Fruit fly (Drosophila melanogaster) whole organism, pupa: ENCODE data around the gene Rbp1-like.

Experiments used
- CG10348 ChIP-seq: fragments of 200-800 bp; sonication (Bioruptor generic); IDR thresholded peaks from 2 replicates; pipeline ENCODE4 v1.3.6; 2022; ENCODE audit warnings: missing biosample characterization, missing genetic modification characterization
- CG12605 ChIP-seq: fragments of 200-800 bp; sonication (Bioruptor generic); IDR thresholded peaks from 2 replicates; pipeline ENCODE4 v1.3.6; 2022; ENCODE audit warnings: missing biosample characterization, missing genetic modification characterization
- CG13204 ChIP-seq: fragments of 200-800 bp; sonication (Bioruptor generic); optimal IDR thresholded peaks from 2 replicates; lab custom pipeline; 2018; ENCODE audit warnings: missing biosample characterization, mild to moderate bottlenecking, missing genetic modification characterization, moderate library complexity
- CG14655 ChIP-seq: fragments of 200-800 bp; sonication (Bioruptor generic); optimal IDR thresholded peaks from 3 replicates; lab custom pipeline; 2017; ENCODE audit warnings: mild to moderate bottlenecking, missing biosample characterization, missing genetic modification reagents, missing genetic modification characterization
- CG15710 ChIP-seq: fragments of 200-800 bp; sonication (Bioruptor generic); optimal IDR thresholded peaks from 2 replicates; lab custom pipeline; 2018; ENCODE audit warnings: missing biosample characterization, mild to moderate bottlenecking, missing genetic modification characterization, moderate library complexity
- CG8301 ChIP-seq: fragments of 200-800 bp; sonication (Bioruptor generic); optimal IDR thresholded peaks from 2 replicates; lab custom pipeline; 2018; ENCODE audit warnings: missing biosample characterization, mild to moderate bottlenecking, missing genetic modification characterization
- CG9948 ChIP-seq: fragments of 200-800 bp; sonication (Bioruptor generic); optimal IDR thresholded peaks from 2 replicates; lab custom pipeline; 2018; ENCODE audit warnings: missing biosample characterization, mild to moderate bottlenecking, missing genetic modification characterization, moderate library complexity
- D1 ChIP-seq: fragments of 200-800 bp; sonication (Bioruptor generic); optimal IDR thresholded peaks from 2 replicates; lab custom pipeline; 2018; ENCODE audit warnings: missing biosample characterization, mild to moderate bottlenecking, missing genetic modification characterization, moderate library complexity
- EcR ChIP-seq: fragments of 200-800 bp; sonication (Bioruptor generic); optimal IDR thresholded peaks from 3 replicates; lab custom pipeline; 2019; ENCODE audit warnings: missing biosample characterization, missing genetic modification characterization, mild to moderate bottlenecking, moderate library complexity, missing genetic modification reagents
- Ets98B ChIP-seq: fragments of 200-800 bp; sonication (Bioruptor generic); IDR thresholded peaks from 2 replicates; pipeline ENCODE4 v1.3.6; 2022; ENCODE audit warnings: missing biosample characterization, missing genetic modification characterization
- Snoo ChIP-seq: fragments of 200-800 bp; sonication (Bioruptor generic); optimal IDR thresholded peaks from 3 replicates; lab custom pipeline; 2017; ENCODE audit warnings: missing biosample characterization, mild to moderate bottlenecking, missing genetic modification characterization, inconsistent platforms
- fd96Ca ChIP-seq: fragments of 200-800 bp; sonication (Bioruptor generic); IDR thresholded peaks from 3 replicates; pipeline ENCODE4 v1.3.6; 2022; ENCODE audit warnings: missing biosample characterization, missing genetic modification characterization
- rn ChIP-seq: fragments of 200-800 bp; sonication (Bioruptor generic); IDR thresholded peaks from 2 replicates; pipeline ENCODE4 v1.3.6; 2022; ENCODE audit warnings: missing biosample characterization, missing genetic modification characterization

- TF ChIP-seq CG8301 (tag; lab: Kevin White, UChicago) (no peak), CG13204 (GFP tag; lab: Kevin White, UChicago) (no peak), CG10348 (GFP tag; lab: Robert Waterston, UW) (no peak), EcR (GFP tag; lab: Kevin White, UChicago) (no peak), CG15710 (tag; lab: Kevin White, UChicago) (no peak), rn (GFP tag; lab: Robert Waterston, UW) (no peak), CG14655 (GFP tag; lab: Kevin White, UChicago) (no peak), Snoo (tag; lab: Kevin White, UChicago) (no peak), D1 (tag; lab: Kevin White, UChicago) (no peak), CG12605 (GFP tag; lab: Robert Waterston, UW) (no peak), Ets98B (GFP tag; lab: Robert Waterston, UW) (no peak), fd96Ca (GFP tag; lab: Robert Waterston, UW) (no peak), CG9948 (tag; lab: Kevin White, UChicago) (no peak)
These were observed 9.7 kb downstream of the Rbp1-like start for dm6 chrX:13374979-13375378.
